Worm (Caenorhabditis elegans) whole organism, L4/young adult: Measurements from ENCODE around the gene nhx-2.

Experiments
- W03F9.2 ChIP-seq: fragments of 150-350 bp; optimal IDR thresholded peaks from 2 replicates; lab custom pipeline; 2014; ENCODE audit warnings: missing biosample characterization, missing genetic modification characterization
- dao-5 ChIP-seq: sonication (generic microtip); optimal IDR thresholded peaks from 2 replicates; lab custom pipeline; 2016; ENCODE audit warnings: missing genotype, missing genetic modification characterization, moderate library complexity, missing compliant biosample characterization
- him-1 ChIP-seq: sonication (generic microtip); optimal IDR thresholded peaks from 2 replicates; lab custom pipeline; 2016; ENCODE audit warnings: missing genotype, missing genetic modification reagents, missing genetic modification characterization, missing compliant biosample characterization

DNA sequence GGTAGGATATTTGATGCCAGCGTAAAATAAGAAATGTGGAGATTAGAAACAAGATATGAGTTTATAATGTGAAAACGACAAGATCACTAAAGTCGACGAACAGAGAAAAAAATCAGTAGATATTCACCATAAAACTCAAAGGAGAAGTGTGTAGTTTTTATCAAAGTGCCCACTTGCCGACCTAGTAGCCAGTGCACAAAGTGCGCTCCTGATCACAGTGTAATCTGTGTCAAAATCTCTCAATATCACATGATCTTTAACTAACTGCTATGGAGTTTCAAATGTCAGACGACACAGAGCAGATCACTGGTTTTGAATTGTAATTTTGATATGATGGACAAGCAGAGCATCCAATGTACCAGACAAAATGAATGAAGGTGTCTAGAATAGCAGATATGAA lies 26.7 kb upstream of the nhx-2 start:
- TF ChIP-seq W03F9.2 (no peak), him-1 (tag; lab: Kevin White, UChicago) (no peak), dao-5 (tag; lab: Kevin White, UChicago) (no peak)
